Fruit fly (Drosophila melanogaster) whole organism, embryonic: ENCODE measurements around the gene nompC.

Experiments
- Ada2b ChIP-seq: fragments of 200-800 bp; sonication (Bioruptor generic); IDR thresholded peaks from 2 replicates; pipeline ENCODE4 v1.3.6; 2022; ENCODE audit warnings: missing biosample characterization, missing genetic modification characterization
- Atf-2 ChIP-seq: fragments of 200-800 bp; sonication (Bioruptor generic); optimal IDR thresholded peaks from 2 replicates; lab custom pipeline; 2016; ENCODE audit warnings: missing biosample characterization, missing genetic modification characterization
- CG10431 ChIP-seq: fragments of 200-800 bp; sonication (Bioruptor generic); optimal IDR thresholded peaks from 3 replicates; lab custom pipeline; 2018; ENCODE audit warnings: missing biosample characterization, mild to moderate bottlenecking, missing genetic modification characterization
- CG10979 ChIP-seq: fragments of 200-800 bp; sonication (Bioruptor generic); optimal IDR thresholded peaks from 2 replicates; lab custom pipeline; 2018; ENCODE audit warnings: missing biosample characterization, mild to moderate bottlenecking, missing genetic modification characterization, moderate library complexity
- CG11560 ChIP-seq: fragments of 200-800 bp; sonication (Bioruptor generic); IDR thresholded peaks from 3 replicates; pipeline ENCODE4 v1.3.6; 2022; ENCODE audit warnings: missing biosample characterization, missing genetic modification characterization
- CG12104 ChIP-seq: fragments of 200-800 bp; sonication (Bioruptor generic); optimal IDR thresholded peaks from 3 replicates; lab custom pipeline; 2016; ENCODE audit warnings: missing biosample characterization, missing genetic modification characterization
- CG12236 ChIP-seq: fragments of 200-800 bp; sonication (Bioruptor generic); optimal IDR thresholded peaks from 2 replicates; lab custom pipeline; 2016; ENCODE audit warnings: missing biosample characterization, missing genetic modification characterization
- CG14965 ChIP-seq: fragments of 200-800 bp; sonication (Bioruptor generic); optimal IDR thresholded peaks from 2 replicates; lab custom pipeline; 2016; ENCODE audit warnings: missing biosample characterization, missing genetic modification characterization, borderline replicate concordance
- CG15011 ChIP-seq: fragments of 200-800 bp; sonication (Bioruptor generic); optimal IDR thresholded peaks from 3 replicates; lab custom pipeline; 2018; ENCODE audit warnings: missing biosample characterization, mild to moderate bottlenecking, missing genetic modification characterization
- CG15514 ChIP-seq: fragments of 200-800 bp; sonication (Bioruptor generic); optimal IDR thresholded peaks from 3 replicates; lab custom pipeline; 2017; ENCODE audit warnings: missing biosample characterization, missing genetic modification characterization, mild to moderate bottlenecking, moderate library complexity, missing genetic modification reagents
- CG18476 ChIP-seq: fragments of 200-800 bp; sonication (Bioruptor generic); optimal IDR thresholded peaks from 2 replicates; lab custom pipeline; 2016; ENCODE audit warnings: missing biosample characterization, mild to moderate bottlenecking, missing genetic modification characterization
- CG2199 ChIP-seq: fragments of 200-800 bp; sonication (Bioruptor generic); IDR thresholded peaks from 3 replicates; pipeline ENCODE4 v1.3.6; 2022; ENCODE audit warnings: missing biosample characterization, missing genetic modification characterization
- CG31388 ChIP-seq: fragments of 200-800 bp; sonication (Bioruptor generic); optimal IDR thresholded peaks from 2 replicates; lab custom pipeline; 2016; ENCODE audit warnings: missing biosample characterization, missing genetic modification characterization
- CG3838 ChIP-seq: fragments of 200-800 bp; sonication (Bioruptor generic); optimal IDR thresholded peaks from 3 replicates; lab custom pipeline; 2016; ENCODE audit warnings: missing biosample characterization, missing genetic modification characterization
- CG43689 ChIP-seq: fragments of 200-800 bp; sonication (Bioruptor generic); IDR thresholded peaks from 2 replicates; pipeline ENCODE4 v1.3.6; 2022; ENCODE audit warnings: missing biosample characterization, missing genetic modification characterization
- CG6254 ChIP-seq: fragments of 200-800 bp; sonication (Bioruptor generic); optimal IDR thresholded peaks from 3 replicates; lab custom pipeline; 2017; ENCODE audit warnings: mild to moderate bottlenecking, missing biosample characterization, missing genetic modification reagents, missing genetic modification characterization
- CG6654 ChIP-seq: fragments of 200-800 bp; sonication (Bioruptor generic); optimal IDR thresholded peaks from 2 replicates; lab custom pipeline; 2017; ENCODE audit warnings: missing biosample characterization, mild to moderate bottlenecking, missing genetic modification characterization
- CG7271 ChIP-seq: fragments of 200-800 bp; sonication (Bioruptor generic); optimal IDR thresholded peaks from 2 replicates; lab custom pipeline; 2018; ENCODE audit warnings: missing biosample characterization, mild to moderate bottlenecking, missing genetic modification characterization, moderate library complexity
- CG9437 ChIP-seq: fragments of 200-800 bp; sonication (Bioruptor generic); optimal IDR thresholded peaks from 2 replicates; lab custom pipeline; 2018; ENCODE audit warnings: missing biosample characterization, mild to moderate bottlenecking, missing genetic modification characterization
- CG9797 ChIP-seq: fragments of 200-800 bp; sonication (Bioruptor generic); optimal IDR thresholded peaks from 3 replicates; lab custom pipeline; 2018; ENCODE audit warnings: missing biosample characterization, mild to moderate bottlenecking, missing genetic modification characterization
- Dek ChIP-seq: fragments of 200-800 bp; sonication (Bioruptor generic); optimal IDR thresholded peaks from 3 replicates; lab custom pipeline; 2019; ENCODE audit warnings: missing biosample characterization, mild to moderate bottlenecking, missing genetic modification characterization, moderate library complexity
- Dll ChIP-seq: fragments of 200-800 bp; sonication (Bioruptor generic); IDR thresholded peaks from 4 replicates; pipeline ENCODE4 v1.3.6; 2022; ENCODE audit warnings: missing biosample characterization, missing genetic modification characterization; ENCODE audit not compliant: partially characterized antibody
- Drgx ChIP-seq: fragments of 200-800 bp; sonication (Bioruptor generic); IDR thresholded peaks from 2 replicates; pipeline ENCODE4 v1.3.6; 2022; ENCODE audit warnings: missing biosample characterization, missing genetic modification characterization
- E2f1 ChIP-seq: fragments of 200-800 bp; sonication (Bioruptor generic); IDR thresholded peaks from 2 replicates; pipeline ENCODE4 v1.3.6; 2022; ENCODE audit warnings: missing biosample characterization, missing genetic modification characterization
- Elba2 ChIP-seq: fragments of 200-800 bp; sonication (Bioruptor generic); optimal IDR thresholded peaks from 3 replicates; lab custom pipeline; 2016; ENCODE audit warnings: missing biosample characterization, missing genetic modification characterization
- Fer1 ChIP-seq: fragments of 200-800 bp; sonication (Bioruptor generic); optimal IDR thresholded peaks from 2 replicates; lab custom pipeline; 2017; ENCODE audit warnings: missing biosample characterization, mild to moderate bottlenecking, missing genetic modification characterization
- Hmx ChIP-seq: fragments of 200-800 bp; sonication (Bioruptor generic); optimal IDR thresholded peaks from 2 replicates; lab custom pipeline; 2016; ENCODE audit warnings: missing biosample characterization, missing genetic modification characterization
- Kr ChIP-seq: fragments of 200-800 bp; sonication (Bioruptor generic); optimal IDR thresholded peaks from 2 replicates; lab custom pipeline; 2017; ENCODE audit warnings: missing biosample characterization, mild to moderate bottlenecking, missing genetic modification characterization
- Lpt ChIP-seq: fragments of >200 bp; optimal IDR thresholded peaks from 2 replicates; lab custom pipeline; 2018; ENCODE audit warnings: missing biosample characterization, missing genetic modification characterization
- Mrtf ChIP-seq: fragments of 200-800 bp; sonication (Bioruptor generic); IDR thresholded peaks from 3 replicates; pipeline ENCODE4 v1.3.6; 2022; ENCODE audit warnings: missing biosample characterization, missing genetic modification characterization
- Side ChIP-seq: fragments of 200-800 bp; sonication (Bioruptor generic); optimal IDR thresholded peaks from 2 replicates; lab custom pipeline; 2016; ENCODE audit warnings: missing biosample characterization, missing genetic modification characterization
- Sin3A ChIP-seq: fragments of >200 bp; optimal IDR thresholded peaks from 2 replicates; lab custom pipeline; 2018
- ara ChIP-seq: fragments of 200-800 bp; sonication (Bioruptor generic); IDR thresholded peaks from 2 replicates; pipeline ENCODE4 v1.3.6; 2022; ENCODE audit warnings: missing biosample characterization, missing genetic modification characterization
- ci ChIP-seq: fragments of 200-800 bp; sonication (Bioruptor generic); IDR thresholded peaks from 3 replicates; pipeline ENCODE4 v1.3.6; 2022; ENCODE audit warnings: missing biosample characterization, missing genetic modification characterization
- corto ChIP-seq: fragments of 200-800 bp; sonication (Bioruptor generic); optimal IDR thresholded peaks from 2 replicates; lab custom pipeline; 2016; ENCODE audit warnings: missing biosample characterization, mild to moderate bottlenecking, missing genetic modification characterization, moderate library complexity
- esg ChIP-seq: fragments of 200-800 bp; sonication (Bioruptor generic); conservative IDR thresholded peaks from 2 replicates; pipeline ENCODE4 v1.3.6; 2022; ENCODE audit warnings: missing biosample characterization, missing genetic modification characterization
- knrl ChIP-seq: fragments of 200-800 bp; sonication (Bioruptor generic); IDR thresholded peaks from 3 replicates; pipeline ENCODE4 v1.3.6; 2022; ENCODE audit warnings: missing biosample characterization, missing genetic modification characterization; ENCODE audit not compliant: partially characterized antibody
- lola ChIP-seq, 3 experiments: fragments of >200 bp in 2 of 3; fragments of 200-800 bp in 1 of 3; sonication (Bioruptor generic) in 1 of 3; optimal IDR thresholded peaks; 2 replicates each; lab custom pipeline; 2017 to 2019; ENCODE audit warnings: missing biosample characterization in 3 of 3, missing genetic modification characterization in 3 of 3, mild to moderate bottlenecking in 1 of 3, moderate library complexity in 1 of 3
- mirr ChIP-seq: fragments of 200-800 bp; sonication (Bioruptor generic); optimal IDR thresholded peaks from 3 replicates; lab custom pipeline; 2018; ENCODE audit warnings: missing biosample characterization, mild to moderate bottlenecking, missing genetic modification characterization
- odd ChIP-seq: fragments of 200-800 bp; sonication (Bioruptor generic); optimal IDR thresholded peaks from 2 replicates; lab custom pipeline; 2017; ENCODE audit warnings: missing biosample characterization, mild to moderate bottlenecking, missing genetic modification characterization
- otp ChIP-seq: fragments of 200-800 bp; sonication (Bioruptor generic); IDR thresholded peaks from 3 replicates; pipeline ENCODE4, ENCODE4 v1.3.6; 2022; ENCODE audit warnings: missing biosample characterization, missing genetic modification characterization
- pros ChIP-seq: fragments of 200-800 bp; sonication (Bioruptor generic); optimal IDR thresholded peaks from 3 replicates; lab custom pipeline; 2019; ENCODE audit warnings: missing biosample characterization, mild to moderate bottlenecking, missing genetic modification characterization, moderate library complexity
- psq ChIP-seq: fragments of 200-800 bp; sonication (Bioruptor generic); optimal IDR thresholded peaks from 2 replicates; lab custom pipeline; 2017; ENCODE audit warnings: missing biosample characterization, missing genetic modification characterization
- pum ChIP-seq: fragments of 200-800 bp; sonication (Bioruptor generic); optimal IDR thresholded peaks from 2 replicates; lab custom pipeline; 2016; ENCODE audit warnings: missing biosample characterization, missing genetic modification characterization
- ro ChIP-seq: fragments of 200-800 bp; sonication (Bioruptor generic); IDR thresholded peaks from 2 replicates; pipeline ENCODE4 v1.3.6; 2022; ENCODE audit warnings: missing biosample characterization, missing genetic modification characterization
- row ChIP-seq: fragments of 200-800 bp; sonication (Bioruptor generic); IDR thresholded peaks from 3 replicates; pipeline ENCODE4 v1.3.6; 2022; ENCODE audit warnings: missing biosample characterization, missing genetic modification characterization
- schlank ChIP-seq: fragments of 200-800 bp; sonication (Bioruptor generic); optimal IDR thresholded peaks from 2 replicates; lab custom pipeline; 2018; ENCODE audit warnings: missing biosample characterization, mild to moderate bottlenecking, missing genetic modification characterization
- sima ChIP-seq: fragments of 200-800 bp; sonication (Bioruptor generic); optimal IDR thresholded peaks from 2 replicates; lab custom pipeline; 2016; ENCODE audit warnings: missing biosample characterization, missing genetic modification characterization
- stwl ChIP-seq: fragments of 200-800 bp; sonication (Bioruptor generic); optimal IDR thresholded peaks from 3 replicates; lab custom pipeline; 2018; ENCODE audit warnings: missing biosample characterization, mild to moderate bottlenecking, missing genetic modification characterization, moderate library complexity
- tx ChIP-seq: fragments of 200-800 bp; sonication (Bioruptor generic); optimal IDR thresholded peaks from 2 replicates; lab custom pipeline; 2016; ENCODE audit warnings: missing biosample characterization, missing genetic modification characterization

Gene nompC

DNA sequence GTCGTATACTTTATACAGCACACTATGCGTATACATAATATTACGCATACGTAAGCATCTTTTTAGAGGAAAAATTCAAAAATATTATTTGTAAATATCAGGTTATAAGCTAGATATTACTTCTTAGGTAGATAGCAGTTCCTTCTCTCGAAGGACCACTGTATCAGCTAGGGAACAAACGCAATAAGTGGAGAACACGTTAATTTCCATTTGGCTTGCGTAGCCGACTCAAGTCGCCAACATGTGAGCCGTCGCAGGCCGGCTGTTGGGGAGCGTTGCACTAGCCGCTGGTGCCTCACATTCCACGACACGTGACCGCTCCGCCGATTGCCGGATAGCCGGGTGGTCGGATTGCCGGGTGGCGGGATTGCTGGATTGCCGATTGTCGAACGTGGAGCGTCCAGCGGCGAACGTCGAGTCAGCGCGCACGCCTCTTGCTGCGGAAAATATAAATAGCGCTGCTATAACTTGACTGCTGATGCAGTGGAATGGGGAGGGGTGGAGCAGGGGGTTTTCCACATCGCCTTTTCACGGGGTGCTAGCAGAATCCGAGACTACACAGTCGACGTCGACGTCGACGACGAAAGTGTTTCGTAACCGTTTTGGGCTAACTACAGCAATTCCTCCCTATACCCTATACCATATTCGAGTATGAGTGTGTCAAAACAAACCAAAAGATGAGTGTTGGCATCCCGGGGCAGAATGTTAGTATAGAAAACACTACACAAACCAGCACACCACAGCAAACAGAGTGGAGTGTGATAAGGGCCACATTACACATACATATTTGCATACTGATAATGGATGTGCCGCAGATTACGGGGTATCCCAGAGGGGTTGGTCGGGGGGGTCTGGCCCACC is 42.7 kb upstream of the nompC start (continued):
- TF ChIP-seq Mrtf: no peak
- no peak for TF ChIP-seq CG18476
- TF ChIP-seq CG12236 (GFP tag; lab: Kevin White, UChicago): no peak
- TF ChIP-seq corto (GFP tag; lab: Kevin White, UChicago): no peak
- no peak for TF ChIP-seq Hmx (GFP tag; lab: Kevin White, UChicago)
- TF ChIP-seq Side (GFP tag; lab: Kevin White, UChicago): no peak
- TF ChIP-seq mirr (GFP tag; lab: Kevin White, UChicago): peak; percentile 0
- peak; percentile 19 for TF ChIP-seq Fer1 (GFP tag; lab: Kevin White, UChicago)
- TF ChIP-seq CG6254 (GFP tag; lab: Kevin White, UChicago): peak; percentile 29
- no peak for TF ChIP-seq odd
- no peak for TF ChIP-seq ro (GFP tag; lab: Robert Waterston, UW)
- TF ChIP-seq CG31388 (GFP tag; lab: Kevin White, UChicago): no peak
- peak; percentile 0 for TF ChIP-seq CG15011 (GFP tag; lab: Kevin White, UChicago)
- no peak for TF ChIP-seq tx
- TF ChIP-seq lola (GFP tag; optimal IDR thresholded peaks at IDR 0.05; lab: Kevin White, UChicago): peak in 1 of 3 experiments; percentile 5
- no peak for TF ChIP-seq Kr (GFP tag; lab: Kevin White, UChicago)
- peak; percentile 34; the same call in 1 of the 2 replicates for TF ChIP-seq Drgx (GFP tag; lab: Robert Waterston, UW)
- no peak for TF ChIP-seq Ada2b (GFP tag; lab: Robert Waterston, UW)
- no peak for TF ChIP-seq CG43689 (GFP tag; lab: Robert Waterston, UW)
- 0 out of 2 replicates have a peak, but pooled peaks have one; percentile 5 for TF ChIP-seq E2f1 (GFP tag; lab: Robert Waterston, UW)
- no peak for TF ChIP-seq CG9797 (GFP tag; lab: Kevin White, UChicago)
- no peak for TF ChIP-seq CG10431 (GFP tag; lab: Kevin White, UChicago)
- no peak for TF ChIP-seq stwl (tag; lab: Kevin White, UChicago)
- TF ChIP-seq schlank (tag; lab: Kevin White, UChicago): no peak
- no peak for TF ChIP-seq Dek
- no peak for TF ChIP-seq Sin3A
- TF ChIP-seq CG6654: peak; percentile 0
- no peak for TF ChIP-seq CG7271 (tag; lab: Kevin White, UChicago)
- TF ChIP-seq esg (GFP tag; lab: Robert Waterston, UW): no peak
- TF ChIP-seq CG9437 (GFP tag; lab: Kevin White, UChicago): peak; percentile 50
- peak; percentile 1 for TF ChIP-seq CG15514 (GFP tag; lab: Kevin White, UChicago)
- no peak for TF ChIP-seq Atf-2 (GFP tag; lab: Kevin White, UChicago)
- TF ChIP-seq CG10979 (tag; lab: Kevin White, UChicago): peak; percentile 69
- no peak for TF ChIP-seq CG11560
- TF ChIP-seq CG3838: no peak
- TF ChIP-seq pum (GFP tag; lab: Kevin White, UChicago): no peak
- no peak for TF ChIP-seq CG12104
- TF ChIP-seq sima (GFP tag; lab: Kevin White, UChicago): no peak
- TF ChIP-seq Dll (GFP tag; lab: Robert Waterston, UW): no peak
- no peak for TF ChIP-seq pros (GFP tag; lab: Kevin White, UChicago)
- peak; percentile 42; the same call in 1 of the 2 replicates for TF ChIP-seq ara
- TF ChIP-seq CG14965: no peak
- no peak; the same call in 2 of the 3 replicates for TF ChIP-seq row (GFP tag; lab: Robert Waterston, UW)
- no peak for TF ChIP-seq Elba2 (GFP tag; lab: Kevin White, UChicago)
- TF ChIP-seq ci: peak; percentile 53; the same call in 2 of the 3 replicates
- TF ChIP-seq CG2199: no peak
- TF ChIP-seq Lpt: no peak
- no peak for TF ChIP-seq psq (GFP tag; lab: Kevin White, UChicago)
- no peak for TF ChIP-seq otp (GFP tag; lab: Robert Waterston, UW)
- TF ChIP-seq knrl (GFP tag; lab: Robert Waterston, UW): no peak
